ENCODE assay signal across 5 fruit fly cellular contexts in the genomic region with DNA sequence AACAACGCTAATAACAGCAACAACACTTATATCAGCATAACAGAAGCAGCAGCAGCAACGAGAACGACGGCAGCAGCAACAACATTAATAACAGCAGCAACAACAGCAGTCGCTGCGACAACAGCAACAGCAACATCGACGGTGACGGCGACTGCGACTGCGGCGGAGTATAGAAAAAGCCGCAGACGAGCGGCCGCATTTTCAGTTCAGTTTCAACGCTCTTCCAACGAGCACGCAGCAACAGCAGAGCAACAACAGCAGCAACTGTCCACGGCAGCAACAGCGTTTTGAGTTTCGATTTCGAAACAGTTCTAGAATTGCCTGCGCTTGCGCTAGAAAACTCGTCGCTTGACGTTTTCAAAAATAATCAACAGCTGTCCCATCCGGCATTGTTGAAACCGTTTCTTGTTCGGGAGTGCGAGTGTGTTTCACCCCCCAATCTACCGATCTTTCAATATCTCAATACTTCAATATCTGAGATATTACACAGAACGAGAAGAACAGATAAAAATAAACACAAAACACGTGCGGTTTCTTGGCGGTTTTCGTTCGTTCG.
TF ChIP-seq lines count a peak whose summit lies in the region.

A gene (plus strand): TSS at position 199 of the 556 bp plus-strand sequence.

- no peak for TF ChIP-seq CTCF in whole organism, embryonic (GFP tag; optimal IDR thresholded peaks at IDR 0.05; lab: Kevin White, UChicago)

TF ChIP-seq in whole organism, adult, 20 proteins besides CTCF, POLR2A, EP300 and RAD21 (continues in another document):
- TF ChIP-seq CG7045 (GFP tag; optimal IDR thresholded peaks at IDR 0.05; lab: Kevin White, UChicago) (no peak), bab1 (GFP tag; optimal IDR thresholded peaks at IDR 0.05; lab: Kevin White, UChicago) (peak; percentile 17), cnc (optimal IDR thresholded peaks at IDR 0.05; lab: Kevin White, UChicago) (no peak), pad (GFP tag; optimal IDR thresholded peaks at IDR 0.05; lab: Kevin White, UChicago) (no peak), CG11617 (GFP tag; optimal IDR thresholded peaks at IDR 0.05; lab: Kevin White, UChicago) (no peak), toe (GFP tag; optimal IDR thresholded peaks at IDR 0.05; lab: Kevin White, UChicago) (no peak), kay (GFP tag; lab: Kevin White, UChicago; ENCODE audit: borderline replicate concordance) (no peak), CG14711 (tag; optimal IDR thresholded peaks at IDR 0.05; lab: Kevin White, UChicago) (no peak), CG5204 (GFP tag; optimal IDR thresholded peaks at IDR 0.05; lab: Kevin White, UChicago) (no peak), ovo (GFP tag; optimal IDR thresholded peaks at IDR 0.05; lab: Kevin White, UChicago) (no peak), tj (GFP tag; optimal IDR thresholded peaks at IDR 0.05; lab: Kevin White, UChicago) (no peak), Crg-1 (GFP tag; optimal IDR thresholded peaks at IDR 0.05; lab: Kevin White, UChicago) (peak; percentile 25), cic (GFP tag; optimal IDR thresholded peaks at IDR 0.05; lab: Kevin White, UChicago) (peak; percentile 66), Hr96 (GFP tag; optimal IDR thresholded peaks at IDR 0.05; lab: Kevin White, UChicago) (peak; percentile 3), CG12768 (GFP tag; optimal IDR thresholded peaks at IDR 0.05; lab: Kevin White, UChicago) (no peak), CG1620 (GFP tag; optimal IDR thresholded peaks at IDR 0.05; lab: Kevin White, UChicago) (no peak), CG33017 (tag; optimal IDR thresholded peaks at IDR 0.05; lab: Kevin White, UChicago) (peak; percentile 15)

TF ChIP-seq in whole organism, embryonic, 481 proteins besides CTCF, POLR2A, EP300 and RAD21 (continues in another document):
- TF ChIP-seq slou (GFP tag; optimal IDR thresholded peaks at IDR 0.05; lab: Kevin White, UChicago) (no peak), CG2202 (tag; optimal IDR thresholded peaks at IDR 0.05; lab: Kevin White, UChicago) (peak; percentile 7), B-H1 (GFP tag; IDR thresholded peaks at IDR 0.05; lab: Robert Waterston, UW) (peak; percentile 39; the same call in 1 of the 3 replicates), CG13123 (GFP tag; optimal IDR thresholded peaks at IDR 0.05; lab: Kevin White, UChicago) (no peak), Oli (tag; optimal IDR thresholded peaks at IDR 0.05; lab: Kevin White, UChicago) (no peak), Bteb2 (GFP tag; optimal IDR thresholded peaks at IDR 0.05; lab: Kevin White, UChicago) (no peak), lov (optimal IDR thresholded peaks at IDR 0.05; lab: Kevin White, UChicago) (no peak), lov (GFP tag; IDR thresholded peaks at IDR 0.05; lab: Robert Waterston, UW) (peak; percentile 51; the same call in 1 of the 3 replicates), salm (tag; optimal IDR thresholded peaks at IDR 0.05; lab: Kevin White, UChicago) (peak; percentile 46), CG10267 (tag; optimal IDR thresholded peaks at IDR 0.05; lab: Kevin White, UChicago) (peak; percentile 51), Fer2 (tag; optimal IDR thresholded peaks at IDR 0.05; lab: Kevin White, UChicago) (no peak), CG34224 (GFP tag; IDR thresholded peaks at IDR 0.05; lab: Robert Waterston, UW; ENCODE audit: partially characterized antibody) (peak; percentile 57; the same call in 2 of the 3 replicates), gcm2 (GFP tag; optimal IDR thresholded peaks at IDR 0.05; lab: Kevin White, UChicago) (no peak), CG7556 (GFP tag; optimal IDR thresholded peaks at IDR 0.05; lab: Kevin White, UChicago) (peak; percentile 26), pita (GFP tag; optimal IDR thresholded peaks at IDR 0.05; lab: Kevin White, UChicago) (no peak), CG4424 (GFP tag; optimal IDR thresholded peaks at IDR 0.05; lab: Kevin White, UChicago) (peak; percentile 5), vvl (GFP tag; IDR thresholded peaks at IDR 0.05; lab: Robert Waterston, UW) (peak; percentile 72)

TF ChIP-seq in whole organism, prepupa, 60 proteins besides CTCF, POLR2A, EP300 and RAD21 (continues in another document):
- TF ChIP-seq Sox14 (GFP tag; optimal IDR thresholded peaks at IDR 0.05; lab: Kevin White, UChicago) = no peak
- TF ChIP-seq fkh (GFP tag; optimal IDR thresholded peaks at IDR 0.05; lab: Kevin White, UChicago) = peak; percentile 25
- TF ChIP-seq CG1621 (tag; optimal IDR thresholded peaks at IDR 0.05; lab: Kevin White, UChicago) = peak; percentile 40
- no peak for TF ChIP-seq CG11294 (GFP tag; IDR thresholded peaks at IDR 0.05; lab: Robert Waterston, UW)
- TF ChIP-seq CG6808 (GFP tag; optimal IDR thresholded peaks at IDR 0.05; lab: Kevin White, UChicago) = no peak
- TF ChIP-seq ss (GFP tag; optimal IDR thresholded peaks at IDR 0.05; lab: Kevin White, UChicago) = peak; percentile 14 to 24
- TF ChIP-seq Ets21C (GFP tag; optimal IDR thresholded peaks at IDR 0.05; lab: Kevin White, UChicago) = no peak
- TF ChIP-seq CG31627 (GFP tag; optimal IDR thresholded peaks at IDR 0.05; lab: Kevin White, UChicago) = no peak
- TF ChIP-seq dac (GFP tag; optimal IDR thresholded peaks at IDR 0.05; lab: Kevin White, UChicago) = no peak
- no peak for TF ChIP-seq CG6276 (GFP tag; optimal IDR thresholded peaks at IDR 0.05; lab: Kevin White, UChicago)
- TF ChIP-seq CG3919 (GFP tag; optimal IDR thresholded peaks at IDR 0.05; lab: Kevin White, UChicago) = peak; percentile 68
- TF ChIP-seq Hr4 (GFP tag; optimal IDR thresholded peaks at IDR 0.05; lab: Kevin White, UChicago) = no peak
- peak; percentile 25 for TF ChIP-seq CG7368 (GFP tag; optimal IDR thresholded peaks at IDR 0.05; lab: Kevin White, UChicago)
- TF ChIP-seq Sox102F (GFP tag; optimal IDR thresholded peaks at IDR 0.05; lab: Kevin White, UChicago) = no peak
- TF ChIP-seq CG8319 (GFP tag; optimal IDR thresholded peaks at IDR 0.05; lab: Kevin White, UChicago) = no peak
- TF ChIP-seq Blimp-1 (GFP tag; optimal IDR thresholded peaks at IDR 0.05; lab: Kevin White, UChicago) = no peak
- peak; percentile 84 for TF ChIP-seq svp (GFP tag; lab: Kevin White, UChicago)
- TF ChIP-seq Met (GFP tag; optimal IDR thresholded peaks at IDR 0.05; lab: Kevin White, UChicago) = peak; percentile 15
- TF ChIP-seq CG6163 (GFP tag; IDR thresholded peaks at IDR 0.05; lab: Robert Waterston, UW) = peak; percentile 67

TF ChIP-seq in whole organism, pupa, 21 proteins besides CTCF, POLR2A, EP300 and RAD21:
- no peak for TF ChIP-seq CG8301 (tag; optimal IDR thresholded peaks at IDR 0.05; lab: Kevin White, UChicago)
- TF ChIP-seq CG13204 (GFP tag; optimal IDR thresholded peaks at IDR 0.05; lab: Kevin White, UChicago) = peak; percentile 89
- TF ChIP-seq CG10348 (GFP tag; IDR thresholded peaks at IDR 0.05; lab: Robert Waterston, UW) = no peak
- TF ChIP-seq gl (tag; optimal IDR thresholded peaks at IDR 0.05; lab: Kevin White, UChicago) = no peak
- TF ChIP-seq EcR (GFP tag; optimal IDR thresholded peaks at IDR 0.05; lab: Kevin White, UChicago) = peak; percentile 41
- 0 out of 3 replicates have a peak, but pooled peaks have one; percentile 47 for TF ChIP-seq CG4496 (GFP tag; IDR thresholded peaks at IDR 0.05; lab: Robert Waterston, UW)
- peak; percentile 27; the same call in 1 of the 2 replicates for TF ChIP-seq CG32121 (GFP tag; IDR thresholded peaks at IDR 0.05; lab: Robert Waterston, UW)
- no peak for TF ChIP-seq rn (GFP tag; IDR thresholded peaks at IDR 0.05; lab: Robert Waterston, UW)
- TF ChIP-seq D1 (tag; optimal IDR thresholded peaks at IDR 0.05; lab: Kevin White, UChicago) = no peak
- peak; percentile 41 for TF ChIP-seq Snoo (tag; optimal IDR thresholded peaks at IDR 0.05; lab: Kevin White, UChicago)
- peak; percentile 47; the same call in 1 of the 2 replicates for TF ChIP-seq Ets98B (GFP tag; IDR thresholded peaks at IDR 0.05; lab: Robert Waterston, UW)
- no peak for TF ChIP-seq CG15710 (tag; optimal IDR thresholded peaks at IDR 0.05; lab: Kevin White, UChicago)
- TF ChIP-seq CG17806 (tag; optimal IDR thresholded peaks at IDR 0.05; lab: Kevin White, UChicago) = no peak

TF ChIP-seq in whole organism, wandering third instar larva, 38 proteins besides CTCF, POLR2A, EP300 and RAD21 (continues in another document):
- no peak for TF ChIP-seq Dfd (GFP tag; optimal IDR thresholded peaks at IDR 0.05; lab: Kevin White, UChicago)
- TF ChIP-seq ey (GFP tag; optimal IDR thresholded peaks at IDR 0.05; lab: Kevin White, UChicago) = no peak
- TF ChIP-seq foxo (GFP tag; optimal IDR thresholded peaks at IDR 0.05; lab: Kevin White, UChicago) = peak in 1 of 2 experiments; percentile 32
- TF ChIP-seq psq (GFP tag; optimal IDR thresholded peaks at IDR 0.05; lab: Kevin White, UChicago) = peak; percentile 10
- peak; percentile 42 for TF ChIP-seq Dif (GFP tag; optimal IDR thresholded peaks at IDR 0.05; lab: Kevin White, UChicago; ENCODE audit: partially characterized antibody)
- TF ChIP-seq jim (GFP tag; optimal IDR thresholded peaks at IDR 0.05; lab: Kevin White, UChicago) = no peak
- no peak for TF ChIP-seq Hnf4 (GFP tag; optimal IDR thresholded peaks at IDR 0.05; lab: Kevin White, UChicago)
- no peak for TF ChIP-seq sage (GFP tag; optimal IDR thresholded peaks at IDR 0.05; lab: Kevin White, UChicago)
- TF ChIP-seq Hr83 (GFP tag; optimal IDR thresholded peaks at IDR 0.05; lab: Kevin White, UChicago; ENCODE audit: poor library complexity, severe bottlenecking) = peak; percentile 33
- no peak for TF ChIP-seq Abd-B (GFP tag; optimal IDR thresholded peaks at IDR 0.05; lab: Kevin White, UChicago)
- TF ChIP-seq HLH106 (tag; optimal IDR thresholded peaks at IDR 0.05; lab: Kevin White, UChicago) = no peak
- no peak for TF ChIP-seq sv (GFP tag; optimal IDR thresholded peaks at IDR 0.05; lab: Kevin White, UChicago)
- TF ChIP-seq pan (optimal IDR thresholded peaks at IDR 0.05; lab: Kevin White, UChicago) = no peak
- TF ChIP-seq fru (GFP tag; optimal IDR thresholded peaks at IDR 0.05; lab: Kevin White, UChicago) = peak; percentile 20
- TF ChIP-seq Myc (optimal IDR thresholded peaks at IDR 0.05; lab: Kevin White, UChicago) = no peak
- no peak for TF ChIP-seq dl (GFP tag; optimal IDR thresholded peaks at IDR 0.05; lab: Kevin White, UChicago; ENCODE audit: insufficient read depth in 1 of 2, partially characterized antibody in 2 of 2)
- no peak for TF ChIP-seq dmrt93B (GFP tag; optimal IDR thresholded peaks at IDR 0.05; lab: Kevin White, UChicago)
- TF ChIP-seq Rel (GFP tag; optimal IDR thresholded peaks at IDR 0.05; lab: Kevin White, UChicago) = no peak
- TF ChIP-seq Rel (tag; optimal IDR thresholded peaks at IDR 0.05; lab: Kevin White, UChicago) = peak; percentile 40
- TF ChIP-seq GATAd (GFP tag; optimal IDR thresholded peaks at IDR 0.05; lab: Kevin White, UChicago) = no peak
- TF ChIP-seq br (GFP tag; optimal IDR thresholded peaks at IDR 0.05; lab: Kevin White, UChicago) = peak; percentile 42
- TF ChIP-seq Jra (GFP tag; optimal IDR thresholded peaks at IDR 0.05; lab: Kevin White, UChicago) = no peak
- no peak for TF ChIP-seq OdsH (GFP tag; optimal IDR thresholded peaks at IDR 0.05; lab: Kevin White, UChicago)
- TF ChIP-seq Hr78 (GFP tag; optimal IDR thresholded peaks at IDR 0.05; lab: Kevin White, UChicago) = no peak
- peak; percentile 41 for TF ChIP-seq h (GFP tag; optimal IDR thresholded peaks at IDR 0.05; lab: Kevin White, UChicago)
- no peak for TF ChIP-seq tai (GFP tag; optimal IDR thresholded peaks at IDR 0.05; lab: Kevin White, UChicago)
- TF ChIP-seq Sp1 (GFP tag; optimal IDR thresholded peaks at IDR 0.05; lab: Kevin White, UChicago) = peak; percentile 22
